Fruit fly (Drosophila melanogaster) whole organism, embryonic: Measurements from ENCODE around the gene CG4452.

Experiments used
- CG1529 ChIP-seq: fragments of 200-800 bp; sonication (Bioruptor generic); optimal IDR thresholded peaks from 3 replicates; lab custom pipeline; 2018; ENCODE audit warnings: missing biosample characterization, missing genetic modification characterization
- CG7987 ChIP-seq: fragments of 200-800 bp; sonication (Bioruptor generic); optimal IDR thresholded peaks from 2 replicates; lab custom pipeline; 2018; ENCODE audit warnings: missing biosample characterization, mild to moderate bottlenecking, missing genetic modification characterization, moderate library complexity
- Pdp1 ChIP-seq, 2 experiments: fragments of 200-800 bp; sonication (Bioruptor generic); optimal IDR thresholded peaks; 3 replicates each; lab custom pipeline; 2016; ENCODE audit warnings: missing biosample characterization in 2 of 2, missing genetic modification characterization in 2 of 2, mild to moderate bottlenecking in 1 of 2, moderate library complexity in 1 of 2
- h ChIP-seq: fragments of >200 bp; optimal IDR thresholded peaks from 2 replicates; lab custom pipeline; 2017
- hbn ChIP-seq: fragments of 200-800 bp; sonication (Bioruptor generic); IDR thresholded peaks from 2 replicates; pipeline ENCODE4 v1.3.6; 2022; ENCODE audit warnings: missing biosample characterization, missing genetic modification characterization; ENCODE audit not compliant: partially characterized antibody
- pros ChIP-seq: fragments of 200-800 bp; sonication (Bioruptor generic); optimal IDR thresholded peaks from 3 replicates; lab custom pipeline; 2019; ENCODE audit warnings: missing biosample characterization, mild to moderate bottlenecking, missing genetic modification characterization, moderate library complexity
- repo ChIP-seq: fragments of 200-800 bp; sonication (Bioruptor generic); optimal IDR thresholded peaks from 2 replicates; lab custom pipeline; 2016; ENCODE audit warnings: missing biosample characterization, missing genetic modification characterization
- vnd ChIP-seq: fragments of 200-800 bp; sonication (Bioruptor generic); IDR thresholded peaks from 3 replicates; pipeline ENCODE4 v1.3.6; 2022; ENCODE audit warnings: missing biosample characterization, missing genetic modification characterization; ENCODE audit not compliant: partially characterized antibody

DNA sequence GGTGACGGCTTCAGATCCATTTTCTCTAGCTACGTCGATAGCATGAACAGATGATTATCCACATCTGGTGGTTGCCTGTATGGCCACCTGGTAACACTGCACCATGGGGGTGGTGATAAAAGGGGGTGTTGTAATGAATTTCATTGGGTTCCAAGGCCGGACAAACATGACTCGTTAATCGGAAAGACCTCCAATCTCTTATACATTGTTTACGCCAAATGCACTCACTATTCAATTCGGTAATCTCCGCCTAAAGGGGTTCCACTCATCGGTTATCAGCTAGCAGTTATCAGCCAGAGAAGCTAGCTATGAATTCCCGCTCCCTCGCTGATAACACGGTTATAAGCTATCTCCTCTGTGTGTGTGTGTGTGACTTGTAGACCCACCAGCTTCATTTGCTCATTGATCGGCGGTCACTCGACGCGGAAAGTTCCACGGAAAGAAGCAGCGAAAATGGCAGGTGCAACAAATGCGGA, 6.9 kb upstream of the CG4452 start, which contains the start of gene Pdxk:
- 0 out of 2 replicates have a peak, but pooled peaks have one; percentile 22 for TF ChIP-seq hbn (GFP tag; lab: Robert Waterston, UW)
- TF ChIP-seq h (lab: Kevin White, UChicago), result no peak
- TF ChIP-seq repo (GFP tag; lab: Kevin White, UChicago), result no peak
- TF ChIP-seq Pdp1 (GFP tag; optimal IDR thresholded peaks at IDR 0.05; lab: Kevin White, UChicago), result peak in 1 of 2 experiments; percentile 91
- TF ChIP-seq CG1529 (GFP tag; lab: Kevin White, UChicago), result no peak
- peak; percentile 52 for TF ChIP-seq CG7987 (GFP tag; lab: Kevin White, UChicago)
- no peak for TF ChIP-seq vnd
- peak; percentile 42 for TF ChIP-seq pros (GFP tag; lab: Kevin White, UChicago)
